Worm (Caenorhabditis elegans): ENCODE results near the gene F14H3.12.

The F14H3.12 gene

DNA sequence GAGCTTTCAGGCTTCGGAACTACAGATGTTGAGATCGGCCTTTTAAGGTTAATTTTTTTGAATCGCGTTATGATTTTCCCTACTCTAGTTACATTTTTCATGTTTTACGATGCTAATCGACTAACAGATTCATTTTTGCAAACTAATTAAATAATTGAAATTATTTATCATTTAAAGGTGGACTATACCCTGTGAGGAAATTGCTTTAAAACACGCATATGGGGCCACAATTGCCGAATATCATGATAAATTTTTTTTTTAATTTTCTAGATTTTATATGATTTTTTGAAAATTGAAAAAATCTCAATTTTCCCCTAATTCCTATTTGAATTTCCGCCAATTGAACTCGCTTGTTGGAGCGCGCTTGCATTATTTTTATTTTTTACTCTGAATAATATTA is 13.1 kb downstream of the F14H3.12 start, which contains the start of gene fbxa-100:
fbxa-100 (minus strand) TSS at position 101 of the 400 bp plus-strand sequence.
- no peak for TF ChIP-seq lin-13 (tag; optimal IDR thresholded peaks at IDR 0.05)
- no peak for TF ChIP-seq nhr-76 (tag; optimal IDR thresholded peaks at IDR 0.05)
- no peak for TF ChIP-seq elt-1 (tag; optimal IDR thresholded peaks at IDR 0.05; ENCODE audit: borderline replicate concordance, insufficient read depth)
- no peak for TF ChIP-seq nhr-28 (tag; optimal IDR thresholded peaks at IDR 0.05)
- TF ChIP-seq mep-1 (tag; optimal IDR thresholded peaks at IDR 0.05): no peak

- no peak for TF ChIP-seq nhr-237 (tag; optimal IDR thresholded peaks at IDR 0.05)
- TF ChIP-seq bed-3 (GFP tag; optimal IDR thresholded peaks at IDR 0.05): no peak
- no peak for TF ChIP-seq elt-1 (tag; optimal IDR thresholded peaks at IDR 0.05; ENCODE audit: borderline replicate concordance, insufficient read depth)
- TF ChIP-seq tbx-8 (GFP tag; optimal IDR thresholded peaks at IDR 0.05): no peak
- no peak for TF ChIP-seq unc-62 (GFP tag; optimal IDR thresholded peaks at IDR 0.05)
- TF ChIP-seq nhr-28 (tag; optimal IDR thresholded peaks at IDR 0.05): no peak
- no peak for TF ChIP-seq drap-1 (GFP tag; optimal IDR thresholded peaks at IDR 0.05)
- no peak for TF ChIP-seq unc-39 (tag; optimal IDR thresholded peaks at IDR 0.05)
- TF ChIP-seq ztf-11 (tag; optimal IDR thresholded peaks at IDR 0.05): no peak
- no peak for TF ChIP-seq flh-1 (GFP tag; optimal IDR thresholded peaks at IDR 0.05)
- TF ChIP-seq nhr-76 (tag; optimal IDR thresholded peaks at IDR 0.05): no peak
- TF ChIP-seq lsy-2 (tag; optimal IDR thresholded peaks at IDR 0.05): no peak
- no peak for TF ChIP-seq pha-4 (tag; optimal IDR thresholded peaks at IDR 0.05)
- TF ChIP-seq cnd-1 (tag; optimal IDR thresholded peaks at IDR 0.05): no peak
- TF ChIP-seq M03D4.4 (tag; optimal IDR thresholded peaks at IDR 0.05): no peak
These were observed 15.0 kb downstream of the F14H3.12 start, which contains the start of gene F14H3.15 for ce11 chrV:16060135-16060534. Gene F14H3.15, minus strand, starts transcription at chrV:16060235.

ce11 chrV:16058872-16059271 is 16.3 kb downstream of the F14H3.12 start, which contains the start of gene F14H3.6:
Gene F14H3.6, minus strand, starts transcription at chrV:16058893.
- no peak for TF ChIP-seq pha-4 (tag; optimal IDR thresholded peaks at IDR 0.05)
- TF ChIP-seq bed-3 (GFP tag; optimal IDR thresholded peaks at IDR 0.05): no peak
- no peak for TF ChIP-seq mab-5 (tag; optimal IDR thresholded peaks at IDR 0.05)
- TF ChIP-seq lin-32 (GFP tag; optimal IDR thresholded peaks at IDR 0.05): no peak
- no peak for TF ChIP-seq nhr-76 (tag; optimal IDR thresholded peaks at IDR 0.05)
- no peak for TF ChIP-seq unc-39 (tag; optimal IDR thresholded peaks at IDR 0.05)
- TF ChIP-seq ces-1 (GFP tag; optimal IDR thresholded peaks at IDR 0.05): no peak
- TF ChIP-seq ceh-83 (GFP tag; optimal IDR thresholded peaks at IDR 0.05): no peak
- no peak for TF ChIP-seq ham-2 (GFP tag; optimal IDR thresholded peaks at IDR 0.05)
- no peak for TF ChIP-seq ceh-39 (tag; optimal IDR thresholded peaks at IDR 0.05)
- TF ChIP-seq snpc-4 (tag; optimal IDR thresholded peaks at IDR 0.05): no peak
- no peak for TF ChIP-seq mls-2 (tag; optimal IDR thresholded peaks at IDR 0.05)
- no peak for TF ChIP-seq zip-8 (tag; optimal IDR thresholded peaks at IDR 0.05)
- TF ChIP-seq lsy-2 (tag; optimal IDR thresholded peaks at IDR 0.05): no peak
- TF ChIP-seq nhr-12 (tag; optimal IDR thresholded peaks at IDR 0.05): no peak
- TF ChIP-seq ceh-43 (GFP tag; optimal IDR thresholded peaks at IDR 0.05): no peak
- TF ChIP-seq ztf-11 (tag; optimal IDR thresholded peaks at IDR 0.05): no peak
- no peak for TF ChIP-seq lin-13 (tag; optimal IDR thresholded peaks at IDR 0.05)
- TF ChIP-seq unc-62 (GFP tag; optimal IDR thresholded peaks at IDR 0.05): no peak
- TF ChIP-seq M03D4.4 (tag; optimal IDR thresholded peaks at IDR 0.05): no peak

ce11 chrV:16057010-16057463 is 18.1 kb downstream of the F14H3.12 start, which contains the start of gene F14H3.5:
Gene F14H3.5, minus strand, starts transcription at chrV:16057060.
- TF ChIP-seq elt-3 (tag; optimal IDR thresholded peaks at IDR 0.05): no peak
- no peak for TF ChIP-seq ceh-39 (tag; optimal IDR thresholded peaks at IDR 0.05)
- no peak for TF ChIP-seq elt-1 (tag; optimal IDR thresholded peaks at IDR 0.05; ENCODE audit: borderline replicate concordance, insufficient read depth)
- TF ChIP-seq ham-2 (GFP tag; optimal IDR thresholded peaks at IDR 0.05): no peak
- TF ChIP-seq zip-8 (tag; optimal IDR thresholded peaks at IDR 0.05): no peak
- TF ChIP-seq lin-13 (tag; optimal IDR thresholded peaks at IDR 0.05): no peak
- TF ChIP-seq lin-32 (GFP tag; optimal IDR thresholded peaks at IDR 0.05): no peak
- TF ChIP-seq nhr-12 (tag; optimal IDR thresholded peaks at IDR 0.05): no peak
- no peak for TF ChIP-seq nhr-28 (tag; optimal IDR thresholded peaks at IDR 0.05)
- no peak for TF ChIP-seq nhr-237 (tag; optimal IDR thresholded peaks at IDR 0.05)
- no peak for TF ChIP-seq unc-39 (tag; optimal IDR thresholded peaks at IDR 0.05)
- TF ChIP-seq nhr-2 (tag; optimal IDR thresholded peaks at IDR 0.05): no peak
- TF ChIP-seq ztf-11 (tag; optimal IDR thresholded peaks at IDR 0.05): no peak
- no peak for TF ChIP-seq lsy-2 (tag; optimal IDR thresholded peaks at IDR 0.05)
- TF ChIP-seq nhr-76 (tag; optimal IDR thresholded peaks at IDR 0.05): no peak
- TF ChIP-seq unc-120 (tag; optimal IDR thresholded peaks at IDR 0.05; ENCODE audit: poor library complexity, severe bottlenecking): no peak
- TF ChIP-seq snpc-4 (tag; optimal IDR thresholded peaks at IDR 0.05): no peak
- TF ChIP-seq mls-2 (tag; optimal IDR thresholded peaks at IDR 0.05): no peak
- TF ChIP-seq blmp-1 (tag; optimal IDR thresholded peaks at IDR 0.05): no peak
- no peak for TF ChIP-seq mab-5 (tag; optimal IDR thresholded peaks at IDR 0.05)
